Worm (Caenorhabditis elegans) whole organism, late embryonic: ENCODE data around the gene C03C10.5.

Source experiments
- C08G9.2 ChIP-seq: sonication (generic microtip); optimal IDR thresholded peaks from 2 replicates; lab custom pipeline; 2016; ENCODE audit warnings: mild to moderate bottlenecking, missing genetic modification characterization, moderate library complexity, missing compliant biosample characterization
- F13H6.1 ChIP-seq: sonication (generic microtip); optimal IDR thresholded peaks from 2 replicates; lab custom pipeline; 2016; ENCODE audit warnings: missing genetic modification characterization, missing compliant biosample characterization
- ama-1 ChIP-seq: fragments of 150-350 bp; optimal IDR thresholded peaks from 2 replicates; lab custom pipeline; 2014
- ceh-2 ChIP-seq: sonication (generic microtip); optimal IDR thresholded peaks from 2 replicates; lab custom pipeline; 2016; ENCODE audit warnings: missing genotype, missing genetic modification characterization, missing compliant biosample characterization
- ceh-30 ChIP-seq: fragments of 150-350 bp; optimal IDR thresholded peaks from 2 replicates; lab custom pipeline; 2014; ENCODE audit warnings: missing biosample characterization, missing genetic modification characterization
- ceh-31 ChIP-seq: sonication (generic microtip); optimal IDR thresholded peaks from 2 replicates; lab custom pipeline; 2016; ENCODE audit warnings: missing genetic modification characterization, missing compliant biosample characterization
- hlh-8 ChIP-seq: sonication (generic microtip); optimal IDR thresholded peaks from 2 replicates; lab custom pipeline; 2016; ENCODE audit warnings: missing genotype, missing genetic modification characterization, missing compliant biosample characterization
- nhr-11 ChIP-seq: fragments of 150-350 bp; optimal IDR thresholded peaks from 2 replicates; lab custom pipeline; 2014; ENCODE audit warnings: missing biosample characterization, missing genetic modification characterization
- pha-4 ChIP-seq: fragments of 150-350 bp; optimal IDR thresholded peaks from 2 replicates; lab custom pipeline; 2018; ENCODE audit warnings: missing biosample characterization, missing genetic modification reagents, missing genetic modification characterization
- pqm-1 ChIP-seq: sonication (generic microtip); optimal IDR thresholded peaks from 2 replicates; lab custom pipeline; 2016; ENCODE audit warnings: missing genetic modification characterization, missing compliant biosample characterization
- rnt-1 ChIP-seq: sonication (generic microtip); optimal IDR thresholded peaks from 2 replicates; lab custom pipeline; 2016; ENCODE audit warnings: missing genetic modification characterization, missing compliant biosample characterization

DNA sequence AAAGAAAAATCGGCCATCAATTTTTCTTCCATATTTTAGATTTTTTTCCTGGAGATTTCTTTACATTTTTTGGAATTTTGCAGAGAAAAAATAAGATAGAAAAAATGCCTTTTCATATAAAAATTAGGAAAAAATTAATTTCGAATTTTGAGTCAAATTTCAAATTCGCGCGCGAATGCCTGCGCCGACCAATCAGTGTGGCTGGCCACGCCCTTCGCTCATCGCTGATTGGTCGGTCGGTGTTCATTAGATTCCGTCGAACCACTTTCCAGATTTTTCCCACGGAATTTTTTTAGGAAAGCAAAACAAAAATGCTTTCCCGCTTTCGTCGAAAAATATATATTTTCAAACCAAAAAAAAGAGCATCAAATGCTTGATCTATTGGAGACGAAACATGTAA lies 28.5 kb upstream of the C03C10.5 start:
- TF ChIP-seq pqm-1 (tag; lab: Kevin White, UChicago) (no peak), ama-1 (lab: Kevin White, UChicago) (no peak), C08G9.2 (tag; lab: Kevin White, UChicago) (no peak), hlh-8 (no peak), rnt-1 (tag; lab: Kevin White, UChicago) (no peak), F13H6.1 (no peak), nhr-11 (no peak), ceh-30 (tag; lab: Kevin White, UChicago) (no peak), ceh-2 (tag; lab: Kevin White, UChicago) (no peak), ceh-31 (tag; lab: Kevin White, UChicago) (no peak), pha-4 (no peak)
